Fruit fly (Drosophila melanogaster) whole organism, embryonic: ENCODE measurements around the gene HemK2.

Source experiments
- BEAF-32 ChIP-seq: fragments of 200-800 bp; sonication (Bioruptor generic); optimal IDR thresholded peaks from 3 replicates; lab custom pipeline; 2017; ENCODE audit warnings: missing biosample characterization, missing genetic modification characterization, mild to moderate bottlenecking, moderate library complexity, missing genetic modification reagents
- C15 ChIP-seq: fragments of 200-800 bp; sonication (Bioruptor generic); IDR thresholded peaks from 3 replicates; pipeline ENCODE4 v1.3.6; 2022; ENCODE audit warnings: missing biosample characterization, missing genetic modification characterization
- CG11093 ChIP-seq: fragments of 200-800 bp; sonication (Bioruptor generic); IDR thresholded peaks from 3 replicates; pipeline ENCODE4 v1.3.6; 2022; ENCODE audit warnings: missing biosample characterization, missing genetic modification characterization
- CG13894 ChIP-seq: fragments of 200-800 bp; sonication (Bioruptor generic); optimal IDR thresholded peaks from 3 replicates; lab custom pipeline; 2018; ENCODE audit warnings: missing biosample characterization, mild to moderate bottlenecking, missing genetic modification characterization, moderate library complexity
- CG16813 ChIP-seq: fragments of 200-800 bp; sonication (Bioruptor generic); IDR thresholded peaks from 3 replicates; pipeline ENCODE4 v1.3.6; 2022; ENCODE audit warnings: missing biosample characterization, missing genetic modification characterization; ENCODE audit not compliant: partially characterized antibody
- CG17361 ChIP-seq: fragments of 200-800 bp; sonication (Bioruptor generic); IDR thresholded peaks from 3 replicates; pipeline ENCODE4 v1.3.6; 2022; ENCODE audit warnings: missing biosample characterization, missing genetic modification characterization
- CG2129 ChIP-seq: fragments of 200-800 bp; sonication (Bioruptor generic); IDR thresholded peaks from 2 replicates; pipeline ENCODE4 v1.3.6; 2022; ENCODE audit warnings: missing biosample characterization, missing genetic modification characterization; ENCODE audit not compliant: partially characterized antibody
- CG2202 ChIP-seq: fragments of 200-800 bp; sonication (Bioruptor generic); optimal IDR thresholded peaks from 2 replicates; lab custom pipeline; 2018; ENCODE audit warnings: missing biosample characterization, mild to moderate bottlenecking, missing genetic modification characterization
- CG30020 ChIP-seq: fragments of 200-800 bp; optimal IDR thresholded peaks from 2 replicates; lab custom pipeline; 2019; ENCODE audit warnings: missing biosample characterization, mild to moderate bottlenecking, missing genetic modification characterization, moderate library complexity
- CG33213 ChIP-seq: fragments of 200-800 bp; sonication (Bioruptor generic); optimal IDR thresholded peaks from 3 replicates; lab custom pipeline; 2016; ENCODE audit warnings: missing biosample characterization, missing genetic modification characterization
- CG33557 ChIP-seq: fragments of 200-800 bp; sonication (Bioruptor generic); optimal IDR thresholded peaks from 2 replicates; lab custom pipeline; 2019; ENCODE audit warnings: missing biosample characterization, mild to moderate bottlenecking, missing genetic modification characterization, moderate library complexity
- CG7928 ChIP-seq: fragments of 200-800 bp; sonication (Bioruptor generic); optimal IDR thresholded peaks from 2 replicates; lab custom pipeline; 2017; ENCODE audit warnings: missing biosample characterization, mild to moderate bottlenecking, missing genetic modification characterization
- CG9797 ChIP-seq: fragments of 200-800 bp; sonication (Bioruptor generic); optimal IDR thresholded peaks from 3 replicates; lab custom pipeline; 2018; ENCODE audit warnings: missing biosample characterization, mild to moderate bottlenecking, missing genetic modification characterization
- CHES-1-like ChIP-seq: fragments of 200-800 bp; sonication (Bioruptor generic); optimal IDR thresholded peaks from 2 replicates; lab custom pipeline; 2016; ENCODE audit warnings: missing biosample characterization, missing genetic modification characterization
- CTCF ChIP-seq: fragments of 200-800 bp; sonication (Bioruptor generic); optimal IDR thresholded peaks from 2 replicates; lab custom pipeline; 2017; ENCODE audit warnings: missing biosample characterization, mild to moderate bottlenecking, missing genetic modification characterization, moderate library complexity
- CkIIα-i1 ChIP-seq: fragments of 200-800 bp; sonication (Bioruptor generic); IDR thresholded peaks from 2 replicates; pipeline ENCODE4 v1.3.6; 2022; ENCODE audit warnings: missing biosample characterization, missing genetic modification characterization
- ERR ChIP-seq: fragments of 200-800 bp; sonication (Bioruptor generic); optimal IDR thresholded peaks from 2 replicates; lab custom pipeline; 2016; ENCODE audit warnings: missing biosample characterization, missing genetic modification characterization
- Ets97D ChIP-seq: fragments of 200-800 bp; sonication (Bioruptor generic); optimal IDR thresholded peaks from 3 replicates; lab custom pipeline; 2016; ENCODE audit warnings: missing biosample characterization, missing genetic modification characterization
- Fer1 ChIP-seq: fragments of 200-800 bp; sonication (Bioruptor generic); optimal IDR thresholded peaks from 2 replicates; lab custom pipeline; 2017; ENCODE audit warnings: missing biosample characterization, mild to moderate bottlenecking, missing genetic modification characterization
- HmgZ ChIP-seq: fragments of 200-800 bp; sonication (Bioruptor generic); optimal IDR thresholded peaks from 2 replicates; lab custom pipeline; 2018; ENCODE audit warnings: missing biosample characterization, mild to moderate bottlenecking, missing genetic modification characterization
- Kr ChIP-seq: fragments of 200-800 bp; sonication (Bioruptor generic); optimal IDR thresholded peaks from 2 replicates; lab custom pipeline; 2017; ENCODE audit warnings: missing biosample characterization, mild to moderate bottlenecking, missing genetic modification characterization
- Lhr ChIP-seq: fragments of 200-800 bp; sonication (Bioruptor generic); optimal IDR thresholded peaks from 3 replicates; lab custom pipeline; 2017; ENCODE audit warnings: mild to moderate bottlenecking, missing biosample characterization, missing genetic modification reagents, missing genetic modification characterization
- Med ChIP-seq: fragments of 200-800 bp; sonication (Bioruptor generic); peaks from one replicate; lab custom pipeline; 2016; ENCODE audit warnings: missing biosample characterization, missing genetic modification characterization, mild to moderate bottlenecking, inconsistent platforms, moderate library complexity
- NC2α ChIP-seq: fragments of 200-800 bp; sonication (Bioruptor generic); optimal IDR thresholded peaks from 2 replicates; lab custom pipeline; 2016; ENCODE audit warnings: missing biosample characterization, missing genetic modification characterization
- PHDP ChIP-seq: fragments of 200-800 bp; sonication (Bioruptor generic); optimal IDR thresholded peaks from 3 replicates; lab custom pipeline; 2018; ENCODE audit warnings: missing biosample characterization, mild to moderate bottlenecking, missing genetic modification characterization, moderate library complexity
- Six4 ChIP-seq: fragments of 200-800 bp; sonication (Bioruptor generic); optimal IDR thresholded peaks from 2 replicates; lab custom pipeline; 2016; ENCODE audit warnings: missing biosample characterization, missing genetic modification characterization
- Stat92E ChIP-seq, 3 experiments: fragments of >200 bp in 2 of 3; fragments of 200-800 bp in 1 of 3; sonication (Bioruptor generic) in 1 of 3; optimal IDR thresholded peaks; 2 replicates each; lab custom pipeline; 2017 to 2019; ENCODE audit warnings: missing biosample characterization in 3 of 3, missing genetic modification characterization in 3 of 3, mild to moderate bottlenecking in 1 of 3, moderate library complexity in 1 of 3
- Xrp1 ChIP-seq: fragments of 200-800 bp; sonication (Bioruptor generic); IDR thresholded peaks from 2 replicates; pipeline ENCODE4 v1.3.6; 2022; ENCODE audit warnings: missing biosample characterization, missing genetic modification characterization
- amos ChIP-seq: fragments of 200-800 bp; sonication (Bioruptor generic); IDR thresholded peaks from 2 replicates; pipeline ENCODE4 v1.3.6; 2022; ENCODE audit warnings: missing biosample characterization, missing genetic modification characterization; ENCODE audit not compliant: partially characterized antibody
- bigmax ChIP-seq: fragments of 200-800 bp; sonication (Bioruptor generic); optimal IDR thresholded peaks from 2 replicates; lab custom pipeline; 2018; ENCODE audit warnings: missing biosample characterization, mild to moderate bottlenecking, missing genetic modification characterization
- dati ChIP-seq: fragments of 200-800 bp; sonication (Bioruptor generic); IDR thresholded peaks from 2 replicates; pipeline ENCODE4 v1.3.6; 2022; ENCODE audit warnings: missing biosample characterization, missing genetic modification characterization
- dimm ChIP-seq: fragments of 200-800 bp; sonication (Bioruptor generic); IDR thresholded peaks from 2 replicates; pipeline ENCODE4 v1.3.6; 2022; ENCODE audit warnings: missing biosample characterization, missing genetic modification characterization
- ftz-f1 ChIP-seq: fragments of 200-800 bp; sonication (Bioruptor generic); optimal IDR thresholded peaks from 2 replicates; lab custom pipeline; 2016; ENCODE audit warnings: missing biosample characterization, missing genetic modification characterization
- gce ChIP-seq: fragments of 200-800 bp; sonication (Bioruptor generic); IDR thresholded peaks from 3 replicates; pipeline ENCODE4 v1.3.6; 2022; ENCODE audit warnings: missing biosample characterization, missing genetic modification characterization
- insv ChIP-seq, 2 experiments: fragments of 200-800 bp; sonication (Bioruptor generic); optimal IDR thresholded peaks; 3 replicates each; lab custom pipeline; 2016 to 2018; ENCODE audit warnings: missing biosample characterization in 2 of 2, missing genetic modification characterization in 2 of 2
- jumu ChIP-seq: fragments of 200-800 bp; sonication (Bioruptor generic); optimal IDR thresholded peaks from 3 replicates; lab custom pipeline; 2016; ENCODE audit warnings: missing biosample characterization, missing genetic modification characterization
- kay ChIP-seq: fragments of 200-800 bp; sonication (Bioruptor generic); optimal IDR thresholded peaks from 2 replicates; lab custom pipeline; 2016; ENCODE audit warnings: missing biosample characterization, missing genetic modification characterization
- klu ChIP-seq: fragments of 200-800 bp; sonication (Bioruptor generic); IDR thresholded peaks from 2 replicates; pipeline ENCODE4 v1.3.6; 2022; ENCODE audit warnings: missing biosample characterization, missing genetic modification characterization
- lilli ChIP-seq: fragments of 200-800 bp; sonication (Bioruptor generic); optimal IDR thresholded peaks from 3 replicates; lab custom pipeline; 2016; ENCODE audit warnings: missing biosample characterization, missing genetic modification characterization
- maf-S ChIP-seq: fragments of 200-800 bp; sonication (Bioruptor generic); optimal IDR thresholded peaks from 2 replicates; lab custom pipeline; 2016; ENCODE audit warnings: missing biosample characterization, missing genetic modification characterization
- nmo ChIP-seq: fragments of 200-800 bp; sonication (Bioruptor generic); optimal IDR thresholded peaks from 2 replicates; lab custom pipeline; 2018; ENCODE audit warnings: missing biosample characterization, mild to moderate bottlenecking, missing genetic modification characterization, moderate library complexity
- phol ChIP-seq: fragments of 200-800 bp; sonication (Bioruptor generic); optimal IDR thresholded peaks from 3 replicates; lab custom pipeline; 2018; ENCODE audit warnings: missing biosample characterization, mild to moderate bottlenecking, missing genetic modification characterization, moderate library complexity
- repo ChIP-seq: fragments of 200-800 bp; sonication (Bioruptor generic); optimal IDR thresholded peaks from 2 replicates; lab custom pipeline; 2016; ENCODE audit warnings: missing biosample characterization, missing genetic modification characterization
- run ChIP-seq: fragments of 200-800 bp; sonication (Bioruptor generic); optimal IDR thresholded peaks from 3 replicates; lab custom pipeline; 2018; ENCODE audit warnings: missing biosample characterization, mild to moderate bottlenecking, missing genetic modification characterization
- sd ChIP-seq: fragments of 200-800 bp; sonication (Bioruptor generic); optimal IDR thresholded peaks from 3 replicates; lab custom pipeline; 2018; ENCODE audit warnings: missing biosample characterization, mild to moderate bottlenecking, missing genetic modification characterization, moderate library complexity
- sens ChIP-seq: fragments of 200-800 bp; sonication (Bioruptor generic); peaks from one replicate; lab custom pipeline; 2016; ENCODE audit warnings: missing biosample characterization, missing genetic modification characterization
- so ChIP-seq: fragments of 200-800 bp; sonication (Bioruptor generic); IDR thresholded peaks from 3 replicates; pipeline ENCODE4 v1.3.6; 2022; ENCODE audit warnings: missing biosample characterization, missing genetic modification characterization
- tll ChIP-seq, 2 experiments: fragments of 200-800 bp in 1 of 2; fragments of >200 bp in 1 of 2; sonication (Bioruptor generic) in 1 of 2; optimal IDR thresholded peaks; 2 replicates each; lab custom pipeline; 2017 to 2019; ENCODE audit warnings: missing biosample characterization in 2 of 2, missing genetic modification characterization in 2 of 2, mild to moderate bottlenecking in 1 of 2, moderate library complexity in 1 of 2
- trem ChIP-seq: fragments of 200-800 bp; optimal IDR thresholded peaks from 3 replicates; lab custom pipeline; 2019; ENCODE audit warnings: missing biosample characterization, mild to moderate bottlenecking, missing genetic modification characterization, moderate library complexity
- unc-4 ChIP-seq: fragments of 200-800 bp; sonication (Bioruptor generic); IDR thresholded peaks from 2 replicates; pipeline ENCODE4 v1.3.6; 2022; ENCODE audit warnings: missing biosample characterization, missing genetic modification characterization; ENCODE audit not compliant: partially characterized antibody
- vvl ChIP-seq: fragments of 200-800 bp; sonication (Bioruptor generic); IDR thresholded peaks from 2 replicates; pipeline ENCODE4 v1.3.6; 2022; ENCODE audit warnings: missing biosample characterization, missing genetic modification characterization

HemK2 gene

dm6 chr2L:2739820-2740230 lies 19.7 kb downstream of the HemK2 start, which contains the start of gene Hrs (continued):
- no peak for TF ChIP-seq unc-4 (GFP tag; lab: Robert Waterston, UW)
- TF ChIP-seq dati (GFP tag; lab: Robert Waterston, UW): no peak
- TF ChIP-seq CkIIα-i1 (GFP tag; lab: Robert Waterston, UW): no peak
- TF ChIP-seq CG2129 (GFP tag; lab: Robert Waterston, UW): no peak
- no peak for TF ChIP-seq CG33557 (GFP tag; lab: Kevin White, UChicago)
- no peak for TF ChIP-seq so
- TF ChIP-seq repo: no peak
- TF ChIP-seq Lhr (GFP tag; lab: Kevin White, UChicago): peak; percentile 68
- TF ChIP-seq jumu (GFP tag; lab: Kevin White, UChicago): no peak
- TF ChIP-seq Ets97D (GFP tag; lab: Kevin White, UChicago): peak; percentile 67
- TF ChIP-seq klu: no peak
- peak in 1 of 2 experiments; percentile 44 for TF ChIP-seq insv (GFP tag; optimal IDR thresholded peaks at IDR 0.05; lab: Kevin White, UChicago)
- peak; percentile 19 for TF ChIP-seq bigmax (GFP tag; lab: Kevin White, UChicago)
- no peak for TF ChIP-seq CG2202 (tag; lab: Kevin White, UChicago)
- no peak for TF ChIP-seq maf-S (GFP tag; lab: Kevin White, UChicago)
- peak; percentile 39 for TF ChIP-seq ftz-f1 (GFP tag; lab: Kevin White, UChicago)
- TF ChIP-seq CG9797 (GFP tag; lab: Kevin White, UChicago): peak; percentile 51
- TF ChIP-seq lilli (GFP tag; lab: Kevin White, UChicago): peak; percentile 35
- TF ChIP-seq Xrp1 (GFP tag; lab: Robert Waterston, UW): no peak
- peak; percentile 27 for TF ChIP-seq CHES-1-like (GFP tag; lab: Kevin White, UChicago)
- peak; percentile 1 for TF ChIP-seq CG30020 (tag; lab: Kevin White, UChicago)
- no peak for TF ChIP-seq Kr (GFP tag; lab: Kevin White, UChicago)
- no peak for TF ChIP-seq dimm (GFP tag; lab: Robert Waterston, UW)
- TF ChIP-seq HmgZ (tag; lab: Kevin White, UChicago): peak; percentile 68
- TF ChIP-seq sd (tag; lab: Kevin White, UChicago): peak; percentile 97
- peak; percentile 81 for TF ChIP-seq sens (GFP tag; lab: Kevin White, UChicago)
- 0 out of 3 replicates have a peak, but pooled peaks have one; percentile 39 for TF ChIP-seq CG16813 (GFP tag; lab: Robert Waterston, UW)
- no peak for TF ChIP-seq PHDP (tag; lab: Kevin White, UChicago)
- TF ChIP-seq amos: peak; percentile 32; the same call in 1 of the 2 replicates
- no peak for TF ChIP-seq Six4 (GFP tag; lab: Kevin White, UChicago)
- no peak for TF ChIP-seq run (tag; lab: Kevin White, UChicago)
- peak in 1 of 2 experiments; percentile 24 for TF ChIP-seq tll (GFP tag; optimal IDR thresholded peaks at IDR 0.05; lab: Kevin White, UChicago)
- peak; percentile 86 for TF ChIP-seq trem (tag; lab: Kevin White, UChicago)
- peak; percentile 41 for TF ChIP-seq BEAF-32 (GFP tag; lab: Kevin White, UChicago)
- TF ChIP-seq C15 (GFP tag; lab: Robert Waterston, UW): no peak
- peak; percentile 32 for TF ChIP-seq CG33213 (GFP tag; lab: Kevin White, UChicago)
- no peak for TF ChIP-seq CG11093 (GFP tag; lab: Robert Waterston, UW)
- peak; percentile 95 for TF ChIP-seq kay (GFP tag; lab: Kevin White, UChicago)
- TF ChIP-seq CG17361 (GFP tag; lab: Robert Waterston, UW): 0 out of 3 replicates have a peak, but pooled peaks have one; percentile 18
- no peak for TF ChIP-seq CG13894 (tag; lab: Kevin White, UChicago)
- no peak for TF ChIP-seq NC2α (GFP tag; lab: Kevin White, UChicago)
- TF ChIP-seq ERR (GFP tag; lab: Kevin White, UChicago): peak; percentile 3
- TF ChIP-seq CTCF (GFP tag; lab: Kevin White, UChicago): peak; percentile 22
- TF ChIP-seq Fer1: peak; percentile 45
- peak; percentile 76 for TF ChIP-seq nmo (GFP tag; lab: Kevin White, UChicago)
- no peak for TF ChIP-seq Stat92E (GFP tag; optimal IDR thresholded peaks at IDR 0.05; lab: Kevin White, UChicago)
- peak; percentile 83 for TF ChIP-seq vvl (GFP tag; lab: Robert Waterston, UW)
- TF ChIP-seq Med (GFP tag; lab: Kevin White, UChicago): peak; percentile 58
- TF ChIP-seq CG7928 (GFP tag; lab: Kevin White, UChicago): peak; percentile 21
- no peak for TF ChIP-seq gce
- TF ChIP-seq phol (tag; lab: Kevin White, UChicago): peak; percentile 50
